Worm (Caenorhabditis elegans) whole organism, L3 larva: ENCODE results near the gene C06B8.3.

Source experiments
- R02D3.7 ChIP-seq: fragments of 150-350 bp; optimal IDR thresholded peaks from 2 replicates; lab custom pipeline; 2014; ENCODE audit warnings: missing biosample characterization, missing genetic modification characterization
- ZK546.5 ChIP-seq: sonication (generic microtip); optimal IDR thresholded peaks from 2 replicates; lab custom pipeline; 2017; ENCODE audit warnings: missing biosample characterization, missing genetic modification characterization
- ama-1 ChIP-seq: fragments of 150-350 bp; optimal IDR thresholded peaks from 2 replicates; lab custom pipeline; 2018
- ceh-16 ChIP-seq: sonication (generic microtip); optimal IDR thresholded peaks from 2 replicates; lab custom pipeline; 2017; ENCODE audit warnings: missing biosample characterization, missing genetic modification characterization
- ceh-28 ChIP-seq: fragments of 150-350 bp; optimal IDR thresholded peaks from 2 replicates; lab custom pipeline; 2014; ENCODE audit warnings: missing biosample characterization, missing genetic modification reagents, missing genetic modification characterization
- ceh-82 ChIP-seq: fragments of 150-350 bp; optimal IDR thresholded peaks from 2 replicates; lab custom pipeline; 2014; ENCODE audit warnings: missing biosample characterization, missing genetic modification characterization
- ceh-9 ChIP-seq: sonication (generic microtip); optimal IDR thresholded peaks from 2 replicates; lab custom pipeline; 2018; ENCODE audit warnings: missing biosample characterization, missing genetic modification characterization
- daf-12 ChIP-seq: fragments of 150-350 bp; optimal IDR thresholded peaks from 2 replicates; lab custom pipeline; 2014; ENCODE audit warnings: missing biosample characterization, missing genetic modification reagents, missing genetic modification characterization
- egl-27 ChIP-seq: sonication (generic microtip); optimal IDR thresholded peaks from 4 replicates; lab custom pipeline; 2017; ENCODE audit warnings: missing biosample characterization, missing genetic modification reagents, missing genetic modification characterization
- egl-5 ChIP-seq: fragments of 150-350 bp; optimal IDR thresholded peaks from 2 replicates; lab custom pipeline; 2017; ENCODE audit warnings: missing biosample characterization, missing genetic modification reagents, missing genetic modification characterization, inconsistent platforms
- elt-1 ChIP-seq: fragments of 150-350 bp; optimal IDR thresholded peaks from 2 replicates; lab custom pipeline; 2014; ENCODE audit warnings: missing biosample characterization, missing genetic modification characterization
- elt-2 ChIP-seq: sonication (generic microtip); optimal IDR thresholded peaks from 2 replicates; lab custom pipeline; 2016; ENCODE audit warnings: missing genetic modification reagents, mild to moderate bottlenecking, missing genetic modification characterization, missing compliant biosample characterization
- elt-3 ChIP-seq, 3 experiments: fragments of 150-350 bp in 1 of 3; sonication (generic microtip) in 2 of 3; optimal IDR thresholded peaks; 2 replicates in 2 of 3; 4 replicates in 1 of 3; lab custom pipeline; 2014 to 2017; ENCODE audit warnings: missing biosample characterization in 3 of 3, missing genetic modification characterization in 3 of 3
- eor-1 ChIP-seq, 2 experiments: fragments of 150-350 bp; optimal IDR thresholded peaks; 2 replicates each; lab custom pipeline; 2014 to 2018; ENCODE audit warnings: missing biosample characterization in 2 of 2, missing genetic modification characterization in 2 of 2
- fkh-10 ChIP-seq: sonication (generic microtip); optimal IDR thresholded peaks from 2 replicates; lab custom pipeline; 2017; ENCODE audit warnings: missing biosample characterization, missing genetic modification reagents, missing genetic modification characterization
- fkh-2 ChIP-seq: fragments of 150-350 bp; optimal IDR thresholded peaks from 2 replicates; lab custom pipeline; 2014; ENCODE audit warnings: missing biosample characterization, missing genetic modification reagents, missing genetic modification characterization
- fos-1 ChIP-seq: fragments of 150-350 bp; optimal IDR thresholded peaks from 2 replicates; lab custom pipeline; 2014; ENCODE audit warnings: missing biosample characterization, missing genetic modification characterization
- hmg-11 ChIP-seq: sonication (generic microtip); optimal IDR thresholded peaks from 2 replicates; lab custom pipeline; 2016; ENCODE audit warnings: missing genetic modification characterization, missing compliant biosample characterization
- jun-1 ChIP-seq: fragments of 150-350 bp; optimal IDR thresholded peaks from 2 replicates; lab custom pipeline; 2014; ENCODE audit warnings: missing biosample characterization, missing genetic modification reagents, missing genetic modification characterization
- lin-39 ChIP-seq: fragments of 150-350 bp; optimal IDR thresholded peaks from 2 replicates; lab custom pipeline; 2018; ENCODE audit warnings: missing biosample characterization, missing genetic modification reagents, missing genetic modification characterization
- lsy-12 ChIP-seq: sonication (generic microtip); optimal IDR thresholded peaks from 2 replicates; lab custom pipeline; 2016; ENCODE audit warnings: mild to moderate bottlenecking, missing genetic modification characterization, missing compliant biosample characterization
- mdl-1 ChIP-seq: fragments of 150-350 bp; optimal IDR thresholded peaks from 2 replicates; lab custom pipeline; 2014; ENCODE audit warnings: missing biosample characterization, missing genetic modification characterization
- mml-1 ChIP-seq: fragments of 150-350 bp; sonication (generic microtip); optimal IDR thresholded peaks from 3 replicates; lab custom pipeline; 2014; ENCODE audit warnings: missing biosample characterization, missing genetic modification characterization
- nfya-1 ChIP-seq: sonication (generic microtip); optimal IDR thresholded peaks from 2 replicates; lab custom pipeline; 2017; ENCODE audit warnings: missing genetic modification characterization, mild to moderate bottlenecking, missing compliant biosample characterization, antibody characterized with exemption, moderate library complexity; ENCODE audit not compliant: insufficient read depth
- nhr-11 ChIP-seq: fragments of 150-350 bp; optimal IDR thresholded peaks from 2 replicates; lab custom pipeline; 2014; ENCODE audit warnings: missing biosample characterization, missing genetic modification characterization
- nhr-12 ChIP-seq: fragments of 150-350 bp; optimal IDR thresholded peaks from 2 replicates; lab custom pipeline; 2014; ENCODE audit warnings: missing biosample characterization, missing genetic modification characterization
- nhr-23 ChIP-seq: fragments of 150-350 bp; optimal IDR thresholded peaks from 2 replicates; lab custom pipeline; 2014; ENCODE audit warnings: missing biosample characterization, missing genetic modification reagents, missing genetic modification characterization
- nhr-28 ChIP-seq: fragments of 150-350 bp; optimal IDR thresholded peaks from 2 replicates; lab custom pipeline; 2014; ENCODE audit warnings: missing biosample characterization, missing genetic modification characterization
- nhr-67 ChIP-seq: fragments of 150-350 bp; optimal IDR thresholded peaks from 2 replicates; lab custom pipeline; 2014; ENCODE audit warnings: missing biosample characterization, missing genetic modification characterization
- nhr-77 ChIP-seq: fragments of 150-350 bp; optimal IDR thresholded peaks from 2 replicates; lab custom pipeline; 2014; ENCODE audit warnings: missing biosample characterization, missing genetic modification characterization
- pha-4 ChIP-seq: fragments of 150-350 bp; optimal IDR thresholded peaks from 2 replicates; lab custom pipeline; 2014; ENCODE audit warnings: missing biosample characterization, missing genetic modification reagents, missing genetic modification characterization
- pqm-1 ChIP-seq: fragments of 150-350 bp; optimal IDR thresholded peaks from 2 replicates; lab custom pipeline; 2017; ENCODE audit warnings: missing biosample characterization, missing genetic modification characterization, inconsistent platforms
- sea-2 ChIP-seq: fragments of 150-350 bp; sonication (generic microtip); optimal IDR thresholded peaks from 4 replicates; lab custom pipeline; 2014; ENCODE audit warnings: missing biosample characterization, missing genetic modification reagents, missing genetic modification characterization
- skn-1 ChIP-seq: fragments of 150-350 bp; optimal IDR thresholded peaks from 2 replicates; lab custom pipeline; 2014; ENCODE audit warnings: missing biosample characterization, missing genetic modification characterization
- snpc-4 ChIP-seq: fragments of 150-350 bp; optimal IDR thresholded peaks from 2 replicates; lab custom pipeline; 2014; ENCODE audit warnings: missing biosample characterization, missing genetic modification characterization
- tbx-2 ChIP-seq: sonication (generic microtip); optimal IDR thresholded peaks from 2 replicates; lab custom pipeline; 2016; ENCODE audit warnings: mild to moderate bottlenecking, missing genetic modification characterization, missing compliant biosample characterization
- unc-62 ChIP-seq: fragments of 150-350 bp; sonication (generic microtip); optimal IDR thresholded peaks from 4 replicates; lab custom pipeline; 2014; ENCODE audit warnings: missing biosample characterization, missing genetic modification reagents, missing genetic modification characterization
- zag-1 ChIP-seq: fragments of 150-350 bp; optimal IDR thresholded peaks from 2 replicates; lab custom pipeline; 2014; ENCODE audit warnings: missing biosample characterization, missing genetic modification characterization
- ztf-11 ChIP-seq: fragments of 150-350 bp; optimal IDR thresholded peaks from 2 replicates; lab custom pipeline; 2014; ENCODE audit warnings: missing biosample characterization, missing genetic modification characterization
- ztf-4 ChIP-seq: fragments of 150-350 bp; optimal IDR thresholded peaks from 2 replicates; lab custom pipeline; 2014; ENCODE audit warnings: missing biosample characterization, missing genetic modification characterization

C06B8.3 gene

DNA sequence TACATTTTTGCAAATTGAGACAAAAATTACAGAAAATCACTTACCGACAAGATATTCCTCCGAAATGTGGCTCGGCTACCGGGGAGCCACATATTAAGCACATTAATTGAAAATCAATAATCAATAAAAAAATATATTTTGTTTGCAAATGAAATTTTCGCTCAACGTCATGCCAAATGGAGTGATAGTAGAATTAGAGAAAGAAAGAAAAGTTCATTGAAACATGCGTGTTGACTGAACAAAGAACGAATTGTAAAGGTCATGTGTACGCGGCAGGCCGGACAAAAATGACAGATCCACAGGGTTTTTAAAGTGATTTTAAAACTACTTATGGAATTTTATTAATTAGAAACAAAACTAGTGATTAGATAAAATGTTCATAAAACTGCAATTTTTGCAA is 874 bp downstream of the C06B8.3 start:
- no peak for TF ChIP-seq sea-2 (GFP tag; lab: Kevin White, UChicago)
- peak; percentile 58 for TF ChIP-seq ceh-28
- TF ChIP-seq pha-4 (tag; lab: Kevin White, UChicago) = peak; percentile 72
- TF ChIP-seq daf-12 = no peak
- TF ChIP-seq elt-2 = peak; percentile 25
- TF ChIP-seq nhr-28 (tag; lab: Kevin White, UChicago) = no peak
- no peak for TF ChIP-seq fos-1 (tag; lab: Kevin White, UChicago)
- TF ChIP-seq lsy-12 (tag; lab: Kevin White, UChicago) = no peak
- no peak for TF ChIP-seq eor-1 (tag; optimal IDR thresholded peaks at IDR 0.05; lab: Kevin White, UChicago)
- TF ChIP-seq ZK546.5 (tag; lab: Kevin White, UChicago) = no peak
- TF ChIP-seq nhr-11 (tag; lab: Kevin White, UChicago) = no peak
- no peak for TF ChIP-seq egl-27
- TF ChIP-seq ztf-4 (tag; lab: Kevin White, UChicago) = no peak
- no peak for TF ChIP-seq fkh-10
- no peak for TF ChIP-seq mml-1 (tag; lab: Kevin White, UChicago)
- no peak for TF ChIP-seq ceh-16 (tag; lab: Kevin White, UChicago)
- TF ChIP-seq pqm-1 (tag; lab: Kevin White, UChicago) = peak; percentile 30
- no peak for TF ChIP-seq R02D3.7
- TF ChIP-seq lin-39 (tag; lab: Kevin White, UChicago) = no peak
- no peak for TF ChIP-seq ceh-82 (tag; lab: Kevin White, UChicago)
- no peak for TF ChIP-seq unc-62 (GFP tag; lab: Kevin White, UChicago)
- peak; percentile 25 for TF ChIP-seq jun-1 (tag; lab: Kevin White, UChicago)
- no peak for TF ChIP-seq hmg-11 (tag; lab: Kevin White, UChicago)
- TF ChIP-seq snpc-4 (tag; lab: Kevin White, UChicago) = no peak
- TF ChIP-seq zag-1 = no peak
- TF ChIP-seq elt-1 (tag; lab: Kevin White, UChicago) = no peak
- TF ChIP-seq fkh-2 (tag; lab: Kevin White, UChicago) = no peak
- TF ChIP-seq tbx-2 (tag; lab: Kevin White, UChicago) = no peak
- TF ChIP-seq mdl-1 = no peak
- no peak for TF ChIP-seq nhr-67
- TF ChIP-seq nhr-12 (tag; lab: Kevin White, UChicago) = no peak
- no peak for TF ChIP-seq ztf-11
- no peak for TF ChIP-seq nhr-77 (tag; lab: Kevin White, UChicago)

DNA sequence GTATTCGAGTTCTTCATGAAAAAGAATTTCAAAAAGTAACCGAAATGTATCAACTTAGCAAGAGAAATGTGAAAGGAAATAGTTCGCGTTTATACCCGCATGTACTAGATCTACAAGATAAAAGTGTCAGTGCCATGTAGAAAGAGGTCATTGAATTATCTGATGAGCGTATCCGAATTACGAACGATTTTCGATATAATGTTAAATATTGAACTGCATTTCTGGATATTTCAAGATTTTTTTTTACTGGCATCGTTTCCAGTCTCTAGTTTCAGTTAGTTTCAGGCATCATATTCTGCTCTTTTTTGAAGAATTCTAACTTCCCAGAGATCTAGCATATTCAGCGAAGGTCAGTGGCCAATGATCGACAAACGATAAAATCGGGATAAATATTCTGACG is 3.1 kb downstream of the C06B8.3 start, which contains the start of gene nhr-150:
TSS of gene nhr-150 (minus strand) at position 92 of the 400 bp plus-strand sequence.
- TF ChIP-seq nfya-1 = no peak
- TF ChIP-seq ceh-9 (tag; lab: Kevin White, UChicago) = no peak
- TF ChIP-seq skn-1 = no peak
- peak; percentile 34 for TF ChIP-seq elt-1 (tag; lab: Kevin White, UChicago)
- TF ChIP-seq snpc-4 (tag; lab: Kevin White, UChicago) = no peak
- TF ChIP-seq, all 47 proteins: peak for 1

DNA sequence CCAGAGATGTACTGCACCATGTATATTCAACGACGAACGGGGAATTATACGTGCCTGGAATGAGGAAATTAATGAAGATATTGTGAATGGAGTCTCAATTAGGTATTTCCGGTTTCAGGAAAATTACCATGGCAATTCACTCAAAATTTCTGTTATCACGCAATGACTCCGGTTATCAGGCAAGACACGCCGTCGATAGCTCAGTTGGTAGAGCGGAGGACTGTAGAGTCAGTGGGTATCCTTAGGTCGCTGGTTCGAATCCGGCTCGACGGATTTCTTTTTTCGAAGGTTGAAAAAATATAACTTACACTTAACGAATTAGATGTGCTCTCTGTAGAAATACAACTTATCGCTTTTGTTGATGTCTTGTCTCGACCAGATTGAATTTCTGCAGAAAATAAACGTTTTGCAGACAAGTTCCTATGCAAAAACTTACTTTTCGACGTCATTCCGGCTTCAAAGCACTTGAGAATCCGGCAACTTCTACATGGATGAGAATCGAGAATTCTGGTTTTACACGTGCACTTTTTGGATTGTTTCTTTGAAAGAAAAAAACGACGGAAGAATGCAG is 3.8 kb downstream of the C06B8.3 start:
- no peak for TF ChIP-seq fos-1 (tag; lab: Kevin White, UChicago)
- TF ChIP-seq nhr-67 = no peak
- no peak for TF ChIP-seq lin-39 (tag; lab: Kevin White, UChicago)
- TF ChIP-seq nhr-23 = no peak
- TF ChIP-seq elt-2 = peak; percentile 33
- TF ChIP-seq nhr-77 (tag; lab: Kevin White, UChicago) = no peak
- TF ChIP-seq ama-1 (lab: Kevin White, UChicago) = no peak
- TF ChIP-seq lsy-12 (tag; lab: Kevin White, UChicago) = no peak
- peak; percentile 1 for TF ChIP-seq pqm-1 (tag; lab: Kevin White, UChicago)
- TF ChIP-seq fkh-2 (tag; lab: Kevin White, UChicago) = no peak
- no peak for TF ChIP-seq ceh-9 (tag; lab: Kevin White, UChicago)
- TF ChIP-seq egl-5 (tag; lab: Kevin White, UChicago) = no peak
- no peak for TF ChIP-seq elt-3 (tag; optimal IDR thresholded peaks at IDR 0.05; lab: Kevin White, UChicago)
